Fruit fly (Drosophila melanogaster) whole organism, embryonic: ENCODE data around the gene BORCS6.

Experiments used
- Adf1 ChIP-seq: fragments of 200-800 bp; sonication (Bioruptor generic); IDR thresholded peaks from 2 replicates; pipeline ENCODE4 v1.3.6; 2022; ENCODE audit warnings: missing biosample characterization, missing genetic modification characterization
- Bteb2 ChIP-seq: fragments of 200-800 bp; sonication (Bioruptor generic); optimal IDR thresholded peaks from 2 replicates; lab custom pipeline; 2016; ENCODE audit warnings: missing biosample characterization, missing genetic modification characterization
- CG10209 ChIP-seq: fragments of 200-800 bp; sonication (Bioruptor generic); optimal IDR thresholded peaks from 3 replicates; lab custom pipeline; 2017; ENCODE audit warnings: missing biosample characterization, mild to moderate bottlenecking, missing genetic modification characterization, missing genetic modification reagents
- CG10431 ChIP-seq: fragments of 200-800 bp; sonication (Bioruptor generic); optimal IDR thresholded peaks from 3 replicates; lab custom pipeline; 2018; ENCODE audit warnings: missing biosample characterization, mild to moderate bottlenecking, missing genetic modification characterization
- CG10543 ChIP-seq: fragments of 200-800 bp; sonication (Bioruptor generic); optimal IDR thresholded peaks from 3 replicates; lab custom pipeline; 2017; ENCODE audit warnings: missing biosample characterization, mild to moderate bottlenecking, missing genetic modification characterization, moderate library complexity
- CG11504 ChIP-seq: fragments of 200-800 bp; sonication (Bioruptor generic); optimal IDR thresholded peaks from 3 replicates; lab custom pipeline; 2019; ENCODE audit warnings: missing biosample characterization, mild to moderate bottlenecking, missing genetic modification characterization, moderate library complexity
- CG12744 ChIP-seq: fragments of 200-800 bp; sonication (Bioruptor generic); optimal IDR thresholded peaks from 2 replicates; lab custom pipeline; 2016; ENCODE audit warnings: missing biosample characterization, missing genetic modification characterization
- CG1529 ChIP-seq: fragments of 200-800 bp; sonication (Bioruptor generic); optimal IDR thresholded peaks from 3 replicates; lab custom pipeline; 2018; ENCODE audit warnings: missing biosample characterization, missing genetic modification characterization
- CG1647 ChIP-seq: fragments of 200-800 bp; sonication (Bioruptor generic); optimal IDR thresholded peaks from 3 replicates; lab custom pipeline; 2016; ENCODE audit warnings: missing biosample characterization, missing genetic modification characterization
- CG18764 ChIP-seq: fragments of 200-800 bp; sonication (Bioruptor generic); optimal IDR thresholded peaks from 3 replicates; lab custom pipeline; 2016; ENCODE audit warnings: missing biosample characterization, missing genetic modification characterization
- CG31441 ChIP-seq: fragments of 200-800 bp; sonication (Bioruptor generic); IDR thresholded peaks from 2 replicates; pipeline ENCODE4 v1.3.6; 2022; ENCODE audit warnings: missing biosample characterization, missing genetic modification characterization
- CG4617 ChIP-seq: fragments of 200-800 bp; sonication (Bioruptor generic); optimal IDR thresholded peaks from 3 replicates; lab custom pipeline; 2016; ENCODE audit warnings: missing biosample characterization, missing genetic modification characterization, borderline replicate concordance
- CG4707 ChIP-seq: fragments of 200-800 bp; sonication (Bioruptor generic); optimal IDR thresholded peaks from 2 replicates; lab custom pipeline; 2018; ENCODE audit warnings: missing biosample characterization, mild to moderate bottlenecking, missing genetic modification characterization, moderate library complexity
- CG6254 ChIP-seq: fragments of 200-800 bp; sonication (Bioruptor generic); optimal IDR thresholded peaks from 3 replicates; lab custom pipeline; 2017; ENCODE audit warnings: mild to moderate bottlenecking, missing biosample characterization, missing genetic modification reagents, missing genetic modification characterization
- CG6813 ChIP-seq: fragments of 200-800 bp; sonication (Bioruptor generic); optimal IDR thresholded peaks from 2 replicates; lab custom pipeline; 2017; ENCODE audit warnings: missing biosample characterization, missing genetic modification characterization, mild to moderate bottlenecking, moderate library complexity, missing genetic modification reagents
- CG8388 ChIP-seq: fragments of 200-800 bp; sonication (Bioruptor generic); optimal IDR thresholded peaks from 2 replicates; lab custom pipeline; 2019; ENCODE audit warnings: missing biosample characterization, mild to moderate bottlenecking, missing genetic modification characterization, moderate library complexity
- CG9437 ChIP-seq: fragments of 200-800 bp; sonication (Bioruptor generic); optimal IDR thresholded peaks from 2 replicates; lab custom pipeline; 2018; ENCODE audit warnings: missing biosample characterization, mild to moderate bottlenecking, missing genetic modification characterization
- CG9817 ChIP-seq: fragments of 200-800 bp; sonication (Bioruptor generic); optimal IDR thresholded peaks from 2 replicates; lab custom pipeline; 2018; ENCODE audit warnings: missing biosample characterization, mild to moderate bottlenecking, missing genetic modification characterization, moderate library complexity
- Dbx ChIP-seq: fragments of 200-800 bp; sonication (Bioruptor generic); IDR thresholded peaks from 3 replicates; pipeline ENCODE4 v1.3.6; 2022; ENCODE audit warnings: missing biosample characterization, missing genetic modification characterization
- H15 ChIP-seq: fragments of 200-800 bp; sonication (Bioruptor generic); IDR thresholded peaks from 3 replicates; pipeline ENCODE4 v1.3.6; 2022; ENCODE audit warnings: missing biosample characterization, missing genetic modification characterization
- Hr51 ChIP-seq, 2 experiments: fragments of 200-800 bp; sonication (Bioruptor generic); optimal IDR thresholded peaks; 2 replicates in 1 of 2; 3 replicates in 1 of 2; lab custom pipeline; 2016 to 2018; ENCODE audit warnings: missing biosample characterization in 2 of 2, missing genetic modification characterization in 2 of 2, mild to moderate bottlenecking in 1 of 2, moderate library complexity in 1 of 2
- Jarid2 ChIP-seq: fragments of 200-800 bp; sonication (Bioruptor generic); optimal IDR thresholded peaks from 3 replicates; lab custom pipeline; 2017; ENCODE audit warnings: mild to moderate bottlenecking, missing biosample characterization, missing genetic modification reagents, missing genetic modification characterization
- Kr ChIP-seq: fragments of 200-800 bp; sonication (Bioruptor generic); optimal IDR thresholded peaks from 2 replicates; lab custom pipeline; 2017; ENCODE audit warnings: missing biosample characterization, mild to moderate bottlenecking, missing genetic modification characterization
- Mrtf ChIP-seq: fragments of 200-800 bp; sonication (Bioruptor generic); IDR thresholded peaks from 3 replicates; pipeline ENCODE4 v1.3.6; 2022; ENCODE audit warnings: missing biosample characterization, missing genetic modification characterization
- NK7.1 ChIP-seq: fragments of 200-800 bp; sonication (Bioruptor generic); optimal IDR thresholded peaks from 3 replicates; lab custom pipeline; 2016; ENCODE audit warnings: missing biosample characterization, missing genetic modification characterization
- Neu2 ChIP-seq: fragments of 200-800 bp; sonication (Bioruptor generic); optimal IDR thresholded peaks from 3 replicates; lab custom pipeline; 2016; ENCODE audit warnings: missing biosample characterization, missing genetic modification characterization, borderline replicate concordance
- NfI ChIP-seq: fragments of 200-800 bp; sonication (Bioruptor generic); optimal IDR thresholded peaks from 3 replicates; lab custom pipeline; 2018; ENCODE audit warnings: missing biosample characterization, mild to moderate bottlenecking, missing genetic modification characterization, moderate library complexity
- Ravus ChIP-seq: fragments of 200-800 bp; sonication (Bioruptor generic); IDR thresholded peaks from 2 replicates; pipeline ENCODE4 v1.3.6; 2022; ENCODE audit warnings: missing biosample characterization, missing genetic modification characterization
- Side ChIP-seq: fragments of 200-800 bp; sonication (Bioruptor generic); optimal IDR thresholded peaks from 2 replicates; lab custom pipeline; 2016; ENCODE audit warnings: missing biosample characterization, missing genetic modification characterization
- Sox102F ChIP-seq: fragments of 200-800 bp; sonication (Bioruptor generic); optimal IDR thresholded peaks from 2 replicates; lab custom pipeline; 2018; ENCODE audit warnings: missing biosample characterization, mild to moderate bottlenecking, missing genetic modification characterization, moderate library complexity
- Ssrp ChIP-seq: fragments of 200-800 bp; sonication (Bioruptor generic); optimal IDR thresholded peaks from 2 replicates; lab custom pipeline; 2018; ENCODE audit warnings: missing biosample characterization, mild to moderate bottlenecking, missing genetic modification characterization, moderate library complexity
- al ChIP-seq: fragments of 200-800 bp; sonication (Bioruptor generic); IDR thresholded peaks from 2 replicates; pipeline ENCODE4 v1.3.6; 2022; ENCODE audit warnings: missing biosample characterization, missing genetic modification characterization
- aop ChIP-seq: fragments of 200-800 bp; sonication (Bioruptor generic); IDR thresholded peaks from 2 replicates; pipeline ENCODE4 v1.3.6; 2022; ENCODE audit warnings: missing biosample characterization, missing genetic modification characterization
- bab2 ChIP-seq: fragments of 200-800 bp; sonication (Bioruptor generic); optimal IDR thresholded peaks from 2 replicates; lab custom pipeline; 2016; ENCODE audit warnings: missing biosample characterization, missing genetic modification characterization
- cato ChIP-seq: fragments of 200-800 bp; sonication (Bioruptor generic); optimal IDR thresholded peaks from 2 replicates; lab custom pipeline; 2016; ENCODE audit warnings: missing biosample characterization, missing genetic modification characterization, borderline replicate concordance
- crol ChIP-seq: fragments of 200-800 bp; sonication (Bioruptor generic); IDR thresholded peaks from 2 replicates; pipeline ENCODE4 v1.3.6; 2022; ENCODE audit warnings: missing biosample characterization, missing genetic modification characterization
- danr ChIP-seq: fragments of 200-800 bp; sonication (Bioruptor generic); IDR thresholded peaks from 2 replicates; pipeline ENCODE4 v1.3.6; 2022; ENCODE audit warnings: missing biosample characterization, missing genetic modification characterization
- fd3F ChIP-seq: fragments of 200-800 bp; sonication (Bioruptor generic); optimal IDR thresholded peaks from 2 replicates; lab custom pipeline; 2018; ENCODE audit warnings: missing biosample characterization, mild to moderate bottlenecking, missing genetic modification characterization, moderate library complexity
- hb ChIP-seq: fragments of 200-800 bp; sonication (Bioruptor generic); IDR thresholded peaks from 3 replicates; pipeline ENCODE4 v1.3.6; 2022; ENCODE audit warnings: missing biosample characterization, missing genetic modification characterization; ENCODE audit not compliant: partially characterized antibody
- lmd ChIP-seq: fragments of 200-800 bp; sonication (Bioruptor generic); IDR thresholded peaks from 2 replicates; pipeline ENCODE4 v1.3.6; 2022; ENCODE audit warnings: missing biosample characterization, missing genetic modification characterization
- lov ChIP-seq, 2 experiments: fragments of 200-800 bp in 1 of 2; fragments of >200 bp in 1 of 2; sonication (Bioruptor generic) in 1 of 2; IDR thresholded peaks in 1 of 2; optimal IDR thresholded peaks in 1 of 2; 2 replicates in 1 of 2; 3 replicates in 1 of 2; pipeline versions ENCODE4 v1.3.6 to Lab custom; 2017 to 2022; ENCODE audit warnings: missing biosample characterization in 1 of 2, missing genetic modification characterization in 1 of 2
- p53 ChIP-seq: fragments of 200-800 bp; sonication (Bioruptor generic); optimal IDR thresholded peaks from 2 replicates; lab custom pipeline; 2016; ENCODE audit warnings: missing biosample characterization, missing genetic modification characterization
- prd ChIP-seq, 3 experiments: fragments of >200 bp in 2 of 3; fragments of 200-800 bp in 1 of 3; sonication (Bioruptor generic) in 1 of 3; optimal IDR thresholded peaks in 2 of 3; IDR thresholded peaks in 1 of 3; 2 replicates in 2 of 3; 3 replicates in 1 of 3; pipeline versions ENCODE4 v1.3.6 to Lab custom; 2017 to 2022; ENCODE audit warnings: missing biosample characterization in 1 of 3, missing genetic modification characterization in 1 of 3
- run ChIP-seq: fragments of 200-800 bp; sonication (Bioruptor generic); optimal IDR thresholded peaks from 3 replicates; lab custom pipeline; 2018; ENCODE audit warnings: missing biosample characterization, mild to moderate bottlenecking, missing genetic modification characterization
- schlank ChIP-seq: fragments of 200-800 bp; sonication (Bioruptor generic); optimal IDR thresholded peaks from 2 replicates; lab custom pipeline; 2018; ENCODE audit warnings: missing biosample characterization, mild to moderate bottlenecking, missing genetic modification characterization
- stwl ChIP-seq: fragments of 200-800 bp; sonication (Bioruptor generic); optimal IDR thresholded peaks from 3 replicates; lab custom pipeline; 2018; ENCODE audit warnings: missing biosample characterization, mild to moderate bottlenecking, missing genetic modification characterization, moderate library complexity
- zen ChIP-seq: fragments of 200-800 bp; sonication (Bioruptor generic); optimal IDR thresholded peaks from 3 replicates; lab custom pipeline; 2018; ENCODE audit warnings: missing biosample characterization, mild to moderate bottlenecking, missing genetic modification characterization, moderate library complexity

The BORCS6 gene

dm6 chr3L:542863-543635 lies 2.4 kb downstream of the BORCS6 start, which contains the start of the genes Cypl and Hipk (continued):
- peak; percentile 15 for TF ChIP-seq Bteb2 (GFP tag; lab: Kevin White, UChicago)
- TF ChIP-seq schlank (tag; lab: Kevin White, UChicago): no peak
- peak; percentile 40 for TF ChIP-seq CG10431 (GFP tag; lab: Kevin White, UChicago)
- no peak for TF ChIP-seq CG9817 (tag; lab: Kevin White, UChicago)
- no peak for TF ChIP-seq lmd
- TF ChIP-seq run (tag; lab: Kevin White, UChicago): no peak
- TF ChIP-seq lov (optimal IDR thresholded peaks at IDR 0.05; lab: Kevin White, UChicago): no peak
- TF ChIP-seq lov (GFP tag; IDR thresholded peaks at IDR 0.05; lab: Robert Waterston, UW): no peak
- TF ChIP-seq stwl (tag; lab: Kevin White, UChicago): peak; percentile 80
- TF ChIP-seq NfI (GFP tag; lab: Kevin White, UChicago): peak; percentile 26
- peak; percentile 13 for TF ChIP-seq zen (tag; lab: Kevin White, UChicago)
- TF ChIP-seq Adf1 (GFP tag; lab: Robert Waterston, UW): peak; percentile 21; the same call in 1 of the 2 replicates
- TF ChIP-seq CG4617: peak; percentile 74
- no peak for TF ChIP-seq prd (optimal IDR thresholded peaks at IDR 0.05; lab: Kevin White, UChicago)
- peak; percentile 11; the same call in 1 of the 3 replicates for TF ChIP-seq prd (GFP tag; IDR thresholded peaks at IDR 0.05; lab: Robert Waterston, UW)
- no peak for TF ChIP-seq Mrtf (GFP tag; lab: Robert Waterston, UW)
- TF ChIP-seq CG10209 (GFP tag; lab: Kevin White, UChicago): peak; percentile 2
- no peak for TF ChIP-seq aop (GFP tag; lab: Robert Waterston, UW)
- TF ChIP-seq CG8388: no peak
- no peak for TF ChIP-seq H15
- peak in 1 of 2 experiments; percentile 48 for TF ChIP-seq Hr51 (GFP tag; optimal IDR thresholded peaks at IDR 0.05; lab: Kevin White, UChicago)
- no peak for TF ChIP-seq Kr (GFP tag; lab: Kevin White, UChicago)
- no peak for TF ChIP-seq crol (GFP tag; lab: Robert Waterston, UW)
- no peak for TF ChIP-seq NK7.1 (GFP tag; lab: Kevin White, UChicago)
- no peak for TF ChIP-seq CG18764
- TF ChIP-seq Side (GFP tag; lab: Kevin White, UChicago): peak; percentile 52
- no peak for TF ChIP-seq hb (GFP tag; lab: Robert Waterston, UW)
- no peak for TF ChIP-seq Neu2
- no peak for TF ChIP-seq CG12744 (GFP tag; lab: Kevin White, UChicago)
- TF ChIP-seq Jarid2 (GFP tag; lab: Kevin White, UChicago): peak; percentile 97
- TF ChIP-seq CG6813 (GFP tag; lab: Kevin White, UChicago): no peak
- TF ChIP-seq CG6254 (GFP tag; lab: Kevin White, UChicago): no peak
- TF ChIP-seq CG10543 (GFP tag; lab: Kevin White, UChicago): peak; percentile 73
- no peak for TF ChIP-seq p53 (GFP tag; lab: Kevin White, UChicago)
- peak; percentile 54 for TF ChIP-seq CG11504 (tag; lab: Kevin White, UChicago)
- TF ChIP-seq fd3F (GFP tag; lab: Kevin White, UChicago): no peak
- no peak for TF ChIP-seq cato
- no peak for TF ChIP-seq al (GFP tag; lab: Robert Waterston, UW)
- 0 out of 2 replicates have a peak, but pooled peaks have one; percentile 25 for TF ChIP-seq CG31441 (GFP tag; lab: Robert Waterston, UW)
- TF ChIP-seq Sox102F: no peak
- TF ChIP-seq Dbx: no peak; the same call in 2 of the 3 replicates
- TF ChIP-seq CG1529 (GFP tag; lab: Kevin White, UChicago): peak; percentile 26
- no peak for TF ChIP-seq CG4707 (GFP tag; lab: Kevin White, UChicago)
- no peak for TF ChIP-seq bab2 (GFP tag; lab: Kevin White, UChicago)
- TF ChIP-seq Ssrp (tag; lab: Kevin White, UChicago): no peak
- TF ChIP-seq Ravus (GFP tag; lab: Robert Waterston, UW): no peak
- TF ChIP-seq CG1647 (GFP tag; lab: Kevin White, UChicago): no peak
- TF ChIP-seq danr: no peak
- TF ChIP-seq CG9437 (GFP tag; lab: Kevin White, UChicago): no peak
